Worm (Caenorhabditis elegans) whole organism, midembryonic: ENCODE measurements around the gene ctl-3.

ENCODE experiments used
- T22C8.4 ChIP-seq: fragments of 200-800 bp; sonication (Bioruptor generic); IDR thresholded peaks from 2 replicates; pipeline ENCODE4 v1.3.6; 2022; ENCODE audit warnings: missing genetic modification characterization, missing compliant biosample characterization
- cog-1 ChIP-seq: sonication (generic microtip); optimal IDR thresholded peaks from 2 replicates; lab custom pipeline; 2016; ENCODE audit warnings: missing genetic modification characterization, missing compliant biosample characterization
- flt-1 ChIP-seq: fragments of 200-800 bp; sonication (Bioruptor generic); IDR thresholded peaks from 2 replicates; pipeline ENCODE4 v1.3.6; 2022; ENCODE audit warnings: missing genetic modification characterization, missing compliant biosample characterization
- klf-2 ChIP-seq: fragments of 200-800 bp; sonication (Bioruptor generic); conservative IDR thresholded peaks from 2 replicates; pipeline ENCODE4 v1.3.6; 2022; ENCODE audit warnings: missing genetic modification reagents, missing genetic modification characterization, missing compliant biosample characterization
- med-1 ChIP-seq: sonication (generic microtip); optimal IDR thresholded peaks from 2 replicates; lab custom pipeline; 2017; ENCODE audit warnings: missing genetic modification characterization, mild to moderate bottlenecking, missing compliant biosample characterization, antibody characterized with exemption, missing genetic modification reagents; ENCODE audit not compliant: insufficient read depth
- ref-1 ChIP-seq: fragments of 200-800 bp; sonication (Bioruptor generic); conservative IDR thresholded peaks from 2 replicates; pipeline ENCODE4 v1.3.6; 2022; ENCODE audit warnings: missing genetic modification reagents, missing genetic modification characterization, missing compliant biosample characterization
- ztf-23 ChIP-seq: fragments of 200-800 bp; sonication (Bioruptor generic); IDR thresholded peaks from 2 replicates; pipeline ENCODE4 v1.3.6; 2022; ENCODE audit warnings: missing genetic modification reagents, missing genetic modification characterization, missing compliant biosample characterization
- ztf-29 ChIP-seq: fragments of 200-800 bp; sonication (Bioruptor generic); IDR thresholded peaks from 2 replicates; pipeline ENCODE4 v1.3.6; 2022; ENCODE audit warnings: missing genetic modification reagents, missing genetic modification characterization, missing compliant biosample characterization

DNA sequence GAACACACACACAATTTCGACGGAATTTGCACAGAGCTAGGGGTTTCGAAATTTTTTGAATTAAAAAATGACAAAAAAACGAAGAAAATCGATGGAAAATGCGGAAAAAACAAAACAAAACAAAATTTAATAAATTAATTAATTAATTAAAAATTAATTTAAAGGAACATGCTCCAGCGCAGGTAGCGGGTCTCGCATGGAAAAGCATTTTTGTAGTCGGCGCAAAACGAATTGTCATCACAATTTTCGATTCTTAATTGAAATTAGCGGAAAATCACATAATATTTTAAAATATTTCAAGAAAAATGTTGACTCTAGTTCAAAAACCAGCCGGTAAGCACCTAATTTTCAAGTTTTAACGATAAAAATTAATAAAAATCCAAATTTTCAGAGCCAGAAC, 34.2 kb downstream of the ctl-3 start, which contains the start of gene Y54G11A.3:
- TF ChIP-seq cog-1 (tag; lab: Kevin White, UChicago) (no peak), flt-1 (GFP tag; lab: Robert Waterston, UW) (no peak), med-1 (GFP tag; lab: Kevin White, UChicago) (no peak), ztf-29 (GFP tag; lab: Robert Waterston, UW) (no peak), ztf-23 (GFP tag; lab: Robert Waterston, UW) (no peak), klf-2 (GFP tag; lab: Robert Waterston, UW) (no peak), ref-1 (GFP tag; lab: Robert Waterston, UW) (no peak), T22C8.4 (no peak)
